ENCODE assay signal across 5 fruit fly cellular contexts in genomic region chr3L:14616085-14617026, dm6.
TF ChIP-seq lines count a peak whose summit lies in the region.

No protein-coding gene starts in this region.

- no peak for TF ChIP-seq CTCF in whole organism, embryonic (GFP tag; optimal IDR thresholded peaks at IDR 0.05; lab: Kevin White, UChicago)

TF ChIP-seq in whole organism, adult, 20 proteins besides CTCF, POLR2A, EP300 and RAD21:
- TF ChIP-seq CG11617 (GFP tag; optimal IDR thresholded peaks at IDR 0.05; lab: Kevin White, UChicago) (no peak), toe (GFP tag; optimal IDR thresholded peaks at IDR 0.05; lab: Kevin White, UChicago) (no peak), tj (GFP tag; optimal IDR thresholded peaks at IDR 0.05; lab: Kevin White, UChicago) (peak; percentile 91), CG5204 (GFP tag; optimal IDR thresholded peaks at IDR 0.05; lab: Kevin White, UChicago) (no peak), cic (GFP tag; optimal IDR thresholded peaks at IDR 0.05; lab: Kevin White, UChicago) (no peak), CG1620 (GFP tag; optimal IDR thresholded peaks at IDR 0.05; lab: Kevin White, UChicago) (no peak), bab1 (GFP tag; optimal IDR thresholded peaks at IDR 0.05; lab: Kevin White, UChicago) (peak; percentile 28), CG12768 (GFP tag; optimal IDR thresholded peaks at IDR 0.05; lab: Kevin White, UChicago) (no peak), kay (GFP tag; lab: Kevin White, UChicago; ENCODE audit: borderline replicate concordance) (no peak), Mnt (GFP tag; optimal IDR thresholded peaks at IDR 0.05; lab: Kevin White, UChicago) (no peak)

TF ChIP-seq in whole organism, embryonic, 481 proteins besides CTCF, POLR2A, EP300 and RAD21 (continues in another document):
- TF ChIP-seq nau (GFP tag; optimal IDR thresholded peaks at IDR 0.05; lab: Kevin White, UChicago) (no peak), CG9932 (GFP tag; IDR thresholded peaks at IDR 0.05; lab: Robert Waterston, UW) (peak; percentile 49), sd (tag; optimal IDR thresholded peaks at IDR 0.05; lab: Kevin White, UChicago) (peak; percentile 36), CG6854 (GFP tag; optimal IDR thresholded peaks at IDR 0.05; lab: Kevin White, UChicago) (no peak), crp (GFP tag; optimal IDR thresholded peaks at IDR 0.05; lab: Kevin White, UChicago) (no peak), mirr (GFP tag; optimal IDR thresholded peaks at IDR 0.05; lab: Kevin White, UChicago) (no peak), CHES-1-like (GFP tag; optimal IDR thresholded peaks at IDR 0.05; lab: Kevin White, UChicago) (no peak), CG13775 (GFP tag; optimal IDR thresholded peaks at IDR 0.05; lab: Kevin White, UChicago) (peak; percentile 24), CG13424 (tag; optimal IDR thresholded peaks at IDR 0.05; lab: Kevin White, UChicago) (peak; percentile 15), ase (GFP tag; IDR thresholded peaks at IDR 0.05; lab: Robert Waterston, UW) (no peak), CG3838 (GFP tag; optimal IDR thresholded peaks at IDR 0.05; lab: Kevin White, UChicago) (no peak), Ravus (GFP tag; IDR thresholded peaks at IDR 0.05; lab: Robert Waterston, UW) (no peak), CG30403 (GFP tag; optimal IDR thresholded peaks at IDR 0.05; lab: Kevin White, UChicago) (no peak), CG12155 (GFP tag; optimal IDR thresholded peaks at IDR 0.05; lab: Kevin White, UChicago) (no peak), NFAT (GFP tag; IDR thresholded peaks at IDR 0.05; lab: Robert Waterston, UW) (no peak), lola (GFP tag; optimal IDR thresholded peaks at IDR 0.05; lab: Kevin White, UChicago) (peak in 1 of 3 experiments; percentile 19), CG12769 (tag; optimal IDR thresholded peaks at IDR 0.05; lab: Kevin White, UChicago) (peak; percentile 40), Taf1 (GFP tag; IDR thresholded peaks at IDR 0.05; lab: Robert Waterston, UW) (no peak), esg (GFP tag; conservative IDR thresholded peaks at IDR 0.05; lab: Robert Waterston, UW) (no peak), slp2 (GFP tag; optimal IDR thresholded peaks at IDR 0.05; lab: Kevin White, UChicago) (no peak), CG1832 (GFP tag; optimal IDR thresholded peaks at IDR 0.05; lab: Kevin White, UChicago) (no peak)

TF ChIP-seq in whole organism, prepupa, 60 proteins besides CTCF, POLR2A, EP300 and RAD21:
- TF ChIP-seq Hr4 (GFP tag; optimal IDR thresholded peaks at IDR 0.05; lab: Kevin White, UChicago) = peak; percentile 25
- TF ChIP-seq achi (GFP tag; optimal IDR thresholded peaks at IDR 0.05; lab: Kevin White, UChicago) = peak; percentile 35
- peak; percentile 54; the same call in 2 of the 3 replicates for TF ChIP-seq CG8119 (GFP tag; IDR thresholded peaks at IDR 0.05; lab: Robert Waterston, UW)
- TF ChIP-seq CG15336 (GFP tag; IDR thresholded peaks at IDR 0.05; lab: Robert Waterston, UW) = peak; percentile 74
- TF ChIP-seq Lpt (GFP tag; optimal IDR thresholded peaks at IDR 0.05; lab: Kevin White, UChicago) = no peak
- peak; percentile 67 for TF ChIP-seq CG32006 (GFP tag; optimal IDR thresholded peaks at IDR 0.05; lab: Kevin White, UChicago)
- TF ChIP-seq CG6163 (GFP tag; IDR thresholded peaks at IDR 0.05; lab: Robert Waterston, UW) = 0 out of 3 replicates have a peak, but pooled peaks have one; percentile 40
- peak; percentile 31 for TF ChIP-seq CG4318 (GFP tag; optimal IDR thresholded peaks at IDR 0.05; lab: Kevin White, UChicago)
- TF ChIP-seq OdsH (GFP tag; optimal IDR thresholded peaks at IDR 0.05; lab: Kevin White, UChicago) = peak; percentile 4
- TF ChIP-seq CG6276 (GFP tag; optimal IDR thresholded peaks at IDR 0.05; lab: Kevin White, UChicago) = peak; percentile 33
- TF ChIP-seq Blimp-1 (GFP tag; optimal IDR thresholded peaks at IDR 0.05; lab: Kevin White, UChicago) = no peak
- no peak for TF ChIP-seq ss (GFP tag; optimal IDR thresholded peaks at IDR 0.05; lab: Kevin White, UChicago)

TF ChIP-seq in whole organism, pupa, 21 proteins besides CTCF, POLR2A, EP300 and RAD21:
- TF ChIP-seq CG9948 (tag; optimal IDR thresholded peaks at IDR 0.05; lab: Kevin White, UChicago) (no peak), CG17806 (tag; optimal IDR thresholded peaks at IDR 0.05; lab: Kevin White, UChicago) (no peak), Pif1B (GFP tag; optimal IDR thresholded peaks at IDR 0.05; lab: Kevin White, UChicago) (no peak), CG14655 (GFP tag; optimal IDR thresholded peaks at IDR 0.05; lab: Kevin White, UChicago) (peak; percentile 76), gl (tag; optimal IDR thresholded peaks at IDR 0.05; lab: Kevin White, UChicago) (no peak), rn (GFP tag; IDR thresholded peaks at IDR 0.05; lab: Robert Waterston, UW) (no peak), D1 (tag; optimal IDR thresholded peaks at IDR 0.05; lab: Kevin White, UChicago) (no peak), CG8301 (tag; optimal IDR thresholded peaks at IDR 0.05; lab: Kevin White, UChicago) (peak; percentile 70), Ets98B (GFP tag; IDR thresholded peaks at IDR 0.05; lab: Robert Waterston, UW) (no peak), CG15710 (tag; optimal IDR thresholded peaks at IDR 0.05; lab: Kevin White, UChicago) (no peak), CG4496 (GFP tag; IDR thresholded peaks at IDR 0.05; lab: Robert Waterston, UW) (no peak)

TF ChIP-seq in whole organism, wandering third instar larva, 38 proteins besides CTCF, POLR2A, EP300 and RAD21:
- TF ChIP-seq rgr (GFP tag; optimal IDR thresholded peaks at IDR 0.05; lab: Kevin White, UChicago) = peak; percentile 4
- peak; percentile 11 for TF ChIP-seq HLH106 (tag; optimal IDR thresholded peaks at IDR 0.05; lab: Kevin White, UChicago)
- no peak for TF ChIP-seq Dfd (GFP tag; optimal IDR thresholded peaks at IDR 0.05; lab: Kevin White, UChicago)
- TF ChIP-seq psq (GFP tag; optimal IDR thresholded peaks at IDR 0.05; lab: Kevin White, UChicago) = peak; percentile 12
